Worm (Caenorhabditis elegans): ENCODE measurements around the gene K10D6.3.

ce11 chrV:11220936-11221335 is 20.5 kb downstream of the K10D6.3 start, which contains the start of gene T19B10.2:
- TF ChIP-seq pes-1 (GFP tag; IDR thresholded peaks at IDR 0.05): no peak
- no peak for TF ChIP-seq tbx-37 (GFP tag; conservative IDR thresholded peaks at IDR 0.05)
- TF ChIP-seq ceh-36 (tag; optimal IDR thresholded peaks at IDR 0.05): no peak
- no peak for TF ChIP-seq F13C5.2 (tag; optimal IDR thresholded peaks at IDR 0.05)
- TF ChIP-seq ama-1 (optimal IDR thresholded peaks at IDR 0.05): no peak
- no peak for TF ChIP-seq ceh-13 (GFP tag; optimal IDR thresholded peaks at IDR 0.05)
- TF ChIP-seq flt-1 (GFP tag; IDR thresholded peaks at IDR 0.05): no peak
- TF ChIP-seq scrt-1 (GFP tag; IDR thresholded peaks at IDR 0.05): no peak

Measured in whole organism, early embryonic.